Worm (Caenorhabditis elegans) whole organism, late embryonic: ENCODE data around the gene F19B10.2.

ENCODE experiments used
- K09A11.1 ChIP-seq: sonication (generic microtip); optimal IDR thresholded peaks from 2 replicates; lab custom pipeline; 2017; ENCODE audit warnings: antibody characterized with exemption, mild to moderate bottlenecking, missing genetic modification characterization, missing compliant biosample characterization; ENCODE audit not compliant: insufficient read depth
- ceh-18 ChIP-seq: sonication (generic microtip); optimal IDR thresholded peaks from 2 replicates; lab custom pipeline; 2016; ENCODE audit warnings: missing genetic modification characterization, missing compliant biosample characterization
- ceh-2 ChIP-seq: sonication (generic microtip); optimal IDR thresholded peaks from 2 replicates; lab custom pipeline; 2016; ENCODE audit warnings: missing genotype, missing genetic modification characterization, missing compliant biosample characterization
- che-1 ChIP-seq: sonication (generic microtip); optimal IDR thresholded peaks from 2 replicates; lab custom pipeline; 2016; ENCODE audit warnings: mild to moderate bottlenecking, missing genetic modification characterization, missing compliant biosample characterization
- dve-1 ChIP-seq: sonication (generic microtip); optimal IDR thresholded peaks from 2 replicates; lab custom pipeline; 2017; ENCODE audit warnings: antibody characterized with exemption, mild to moderate bottlenecking, missing genetic modification characterization, missing compliant biosample characterization
- eyg-1 ChIP-seq: sonication (generic microtip); optimal IDR thresholded peaks from 2 replicates; lab custom pipeline; 2016; ENCODE audit warnings: missing genotype, missing genetic modification characterization, missing compliant biosample characterization
- lim-6 ChIP-seq: sonication (generic microtip); optimal IDR thresholded peaks from 2 replicates; lab custom pipeline; 2016; ENCODE audit warnings: missing genetic modification characterization, missing compliant biosample characterization
- lin-11 ChIP-seq: fragments of 200-800 bp; sonication (Bioruptor generic); optimal IDR thresholded peaks from 2 replicates; lab custom pipeline; 2018; ENCODE audit warnings: mild to moderate bottlenecking, missing genetic modification characterization, missing compliant biosample characterization
- nfya-1 ChIP-seq: sonication (generic microtip); optimal IDR thresholded peaks from 2 replicates; lab custom pipeline; 2017; ENCODE audit warnings: missing genetic modification characterization, mild to moderate bottlenecking, missing compliant biosample characterization, antibody characterized with exemption, moderate library complexity
- odd-2 ChIP-seq: sonication (generic microtip); optimal IDR thresholded peaks from 2 replicates; lab custom pipeline; 2017; ENCODE audit warnings: antibody characterized with exemption, mild to moderate bottlenecking, missing genetic modification characterization, missing compliant biosample characterization
- pha-4 ChIP-seq: fragments of 150-350 bp; optimal IDR thresholded peaks from 2 replicates; lab custom pipeline; 2018; ENCODE audit warnings: missing biosample characterization, missing genetic modification reagents, missing genetic modification characterization
- pros-1 ChIP-seq: fragments of 150-350 bp; optimal IDR thresholded peaks from 2 replicates; lab custom pipeline; 2014; ENCODE audit warnings: missing biosample characterization, missing genetic modification reagents, missing genetic modification characterization
- rnt-1 ChIP-seq: sonication (generic microtip); optimal IDR thresholded peaks from 2 replicates; lab custom pipeline; 2016; ENCODE audit warnings: missing genetic modification characterization, missing compliant biosample characterization
- sdc-2 ChIP-seq: sonication (generic microtip); optimal IDR thresholded peaks from 2 replicates; lab custom pipeline; 2016; ENCODE audit warnings: missing genotype, missing genetic modification characterization, missing compliant biosample characterization

DNA sequence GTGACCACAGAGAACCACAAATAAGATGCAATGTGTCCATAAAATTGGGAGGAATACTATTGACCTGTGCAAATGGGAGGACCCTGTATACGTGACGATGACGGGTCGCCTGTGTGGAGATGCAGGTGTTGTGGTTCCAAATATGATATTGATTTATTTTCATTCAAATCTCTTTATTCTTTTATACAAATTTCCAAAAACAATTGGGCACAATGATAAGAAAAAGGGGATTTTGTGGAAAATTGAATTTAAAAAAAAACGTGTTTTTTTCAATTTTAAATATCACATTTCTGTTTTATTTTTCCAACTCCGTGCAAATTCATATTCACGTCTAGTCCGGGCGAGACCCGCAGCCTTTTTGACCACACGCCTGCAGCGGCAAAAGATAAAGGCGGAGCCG lies at the start of gene F19B10.2:
- TF ChIP-seq pros-1 (tag; lab: Kevin White, UChicago) (no peak), K09A11.1 (tag; lab: Kevin White, UChicago) (no peak), lin-11 (tag; lab: Kevin White, UChicago) (no peak), ceh-18 (no peak), rnt-1 (tag; lab: Kevin White, UChicago) (no peak), ceh-2 (tag; lab: Kevin White, UChicago) (no peak), dve-1 (tag; lab: Kevin White, UChicago) (no peak), che-1 (no peak), pha-4 (tag; lab: Kevin White, UChicago) (no peak), lim-6 (tag; lab: Kevin White, UChicago) (no peak), odd-2 (tag; lab: Kevin White, UChicago) (no peak), nfya-1 (tag; lab: Kevin White, UChicago) (no peak), sdc-2 (tag; lab: Kevin White, UChicago) (no peak), eyg-1 (tag; lab: Kevin White, UChicago) (no peak)
